Fruit fly (Drosophila melanogaster) whole organism: ENCODE data around the gene Or69a.

Experiments used
- pan ChIP-seq: fragments of >200 bp; optimal IDR thresholded peaks from 2 replicates; lab custom pipeline; 2017
- psq ChIP-seq: fragments of >200 bp; optimal IDR thresholded peaks from 2 replicates; lab custom pipeline; 2017

DNA sequence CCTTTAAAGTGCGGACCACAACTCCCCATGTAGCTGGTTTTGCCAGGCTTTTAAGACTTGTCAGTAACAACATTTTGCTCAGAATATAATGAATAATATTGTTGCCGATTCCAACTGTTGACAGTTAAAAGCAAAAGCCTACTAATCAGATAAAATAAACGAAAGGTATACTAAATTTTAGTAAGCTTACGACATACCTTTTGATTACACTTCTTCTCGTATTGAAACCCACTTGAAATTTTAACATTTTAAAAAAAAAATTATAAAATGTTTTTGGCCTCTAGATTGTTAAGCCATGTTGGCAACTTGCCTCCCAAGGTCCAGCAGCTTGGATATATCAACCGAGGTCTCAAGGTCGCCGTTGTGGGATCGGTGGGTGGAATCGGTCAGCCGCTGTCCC, 4.7 kb upstream of the Or69a start, which contains the start of the genes CG10748 and CG10749:
- TF ChIP-seq pan (no peak), psq (lab: Kevin White, UChicago) (no peak)
